Worm (Caenorhabditis elegans): ENCODE measurements around the gene ZK1307.4.

ce11 chrII:9690067-9690632, 38.5 kb upstream of the ZK1307.4 start:
- TF ChIP-seq B0261.1 (tag; optimal IDR thresholded peaks at IDR 0.05) (no peak), dpl-1 (GFP tag; optimal IDR thresholded peaks at IDR 0.05) (no peak), somi-1 (GFP tag; optimal IDR thresholded peaks at IDR 0.05) (no peak), lin-26 (GFP tag; IDR thresholded peaks at IDR 0.05) (no peak), F22D6.2 (tag; optimal IDR thresholded peaks at IDR 0.05) (no peak), Y79H2A.3 (GFP tag; conservative IDR thresholded peaks at IDR 0.05) (no peak), F57C9.4 (tag; optimal IDR thresholded peaks at IDR 0.05) (no peak), xnd-1 (tag; optimal IDR thresholded peaks at IDR 0.05) (no peak), T07F8.4 (tag; optimal IDR thresholded peaks at IDR 0.05) (no peak), egl-18 (GFP tag; IDR thresholded peaks at IDR 0.05) (no peak), F33H1.4 (GFP tag; IDR thresholded peaks at IDR 0.05) (no peak), nhr-27 (tag; optimal IDR thresholded peaks at IDR 0.05) (no peak), ama-1 (optimal IDR thresholded peaks at IDR 0.05) (no peak), ama-1 (GFP tag; optimal IDR thresholded peaks at IDR 0.05) (no peak)

Data from whole organism, young adult.